Worm (Caenorhabditis elegans) whole organism, young adult: Measurements from ENCODE around the gene K01A6.5.

Experiments used
- B0336.3 ChIP-seq: fragments of 200-800 bp; sonication (Bioruptor generic); IDR thresholded peaks from 2 replicates; pipeline ENCODE4 v1.3.6; 2022; ENCODE audit warnings: missing genetic modification characterization, missing compliant biosample characterization
- C17E4.6 ChIP-seq: fragments of 200-800 bp; sonication (Bioruptor generic); IDR thresholded peaks from 2 replicates; pipeline ENCODE4 v1.3.6; 2022; ENCODE audit warnings: missing genetic modification reagents, missing genetic modification characterization, missing compliant biosample characterization
- D2030.7 ChIP-seq: fragments of 200-800 bp; sonication (Bioruptor generic); IDR thresholded peaks from 2 replicates; pipeline ENCODE4 v1.3.6; 2022; ENCODE audit warnings: missing genetic modification reagents, missing genetic modification characterization, missing compliant biosample characterization
- F22D6.2 ChIP-seq: sonication (generic microtip); optimal IDR thresholded peaks from 2 replicates; lab custom pipeline; 2016; ENCODE audit warnings: mild to moderate bottlenecking, missing genetic modification characterization, missing compliant biosample characterization
- F33H1.4 ChIP-seq: fragments of 200-800 bp; sonication (Bioruptor generic); IDR thresholded peaks from 2 replicates; pipeline ENCODE4 v1.3.6; 2022; ENCODE audit warnings: missing genetic modification reagents, missing genetic modification characterization, missing compliant biosample characterization
- F37B4.10 ChIP-seq: fragments of 200-800 bp; sonication (Bioruptor generic); IDR thresholded peaks from 2 replicates; pipeline ENCODE4 v1.3.6; 2022; ENCODE audit warnings: missing genetic modification characterization, missing compliant biosample characterization
- F52B5.7 ChIP-seq: sonication (generic microtip); optimal IDR thresholded peaks from 2 replicates; lab custom pipeline; 2016; ENCODE audit warnings: mild to moderate bottlenecking, missing genetic modification characterization, missing compliant biosample characterization
- F55B11.4 ChIP-seq: sonication (generic microtip); optimal IDR thresholded peaks from 2 replicates; lab custom pipeline; 2016; ENCODE audit warnings: missing compliant biosample characterization, missing genetic modification characterization, borderline replicate concordance; ENCODE audit not compliant: insufficient read depth
- K11D2.4 ChIP-seq: fragments of 200-800 bp; sonication (Bioruptor generic); IDR thresholded peaks from 2 replicates; pipeline ENCODE4 v1.3.6; 2022; ENCODE audit warnings: missing genetic modification reagents, missing genetic modification characterization, missing compliant biosample characterization
- K12H6.12 ChIP-seq: fragments of 200-800 bp; sonication (Bioruptor generic); optimal IDR thresholded peaks from 2 replicates; lab custom pipeline; 2018; ENCODE audit warnings: mild to moderate bottlenecking, missing genetic modification characterization, missing compliant biosample characterization
- Y53G8AR.9 ChIP-seq: fragments of 200-800 bp; sonication (Bioruptor generic); conservative IDR thresholded peaks from 2 replicates; pipeline ENCODE4 v1.3.6; 2022; ENCODE audit warnings: missing genetic modification reagents, missing genetic modification characterization, missing compliant biosample characterization
- Y79H2A.3 ChIP-seq: fragments of 200-800 bp; sonication (Bioruptor generic); conservative IDR thresholded peaks from 2 replicates; pipeline ENCODE4 v1.3.6; 2022; ENCODE audit warnings: missing genetic modification reagents, missing genetic modification characterization, missing compliant biosample characterization
- aptf-2 ChIP-seq: fragments of 200-800 bp; sonication (Bioruptor generic); conservative IDR thresholded peaks from 2 replicates; pipeline ENCODE4 v1.3.6; 2022; ENCODE audit warnings: missing genetic modification reagents, missing genetic modification characterization, missing compliant biosample characterization
- bed-1 ChIP-seq: fragments of 200-800 bp; sonication (Bioruptor generic); IDR thresholded peaks from 2 replicates; pipeline ENCODE4 v1.3.6; 2022; ENCODE audit warnings: missing genetic modification reagents, missing genetic modification characterization, missing compliant biosample characterization
- cebp-1 ChIP-seq, 2 experiments: fragments of 200-800 bp in 1 of 2; sonication (Bioruptor generic) in 1 of 2; sonication (generic microtip) in 1 of 2; IDR thresholded peaks in 1 of 2; optimal IDR thresholded peaks in 1 of 2; 2 replicates each; pipeline versions ENCODE4 v1.3.6 to Lab custom; 2017 to 2022; ENCODE audit warnings: missing compliant biosample characterization in 2 of 2, missing genetic modification characterization in 2 of 2, mild to moderate bottlenecking in 1 of 2, missing genetic modification reagents in 1 of 2, moderate library complexity in 1 of 2
- cebp-2 ChIP-seq: fragments of 200-800 bp; sonication (Bioruptor generic); IDR thresholded peaks from 2 replicates; pipeline ENCODE4 v1.3.6; 2022; ENCODE audit warnings: missing genetic modification characterization, missing compliant biosample characterization
- ceh-27 ChIP-seq: fragments of 200-800 bp; sonication (Bioruptor generic); optimal IDR thresholded peaks from 2 replicates; lab custom pipeline; 2018; ENCODE audit warnings: mild to moderate bottlenecking, missing genetic modification characterization, moderate library complexity, missing compliant biosample characterization
- ceh-58 ChIP-seq: fragments of 200-800 bp; sonication (Bioruptor generic); IDR thresholded peaks from 2 replicates; pipeline ENCODE4 v1.3.6; 2022; ENCODE audit warnings: missing genetic modification characterization, missing compliant biosample characterization
- ceh-91 ChIP-seq: fragments of 200-800 bp; sonication (Bioruptor generic); IDR thresholded peaks from 2 replicates; pipeline ENCODE4 v1.3.6; 2022; ENCODE audit warnings: missing genetic modification reagents, missing genetic modification characterization, missing compliant biosample characterization
- dox-1 ChIP-seq: fragments of 200-800 bp; sonication (Bioruptor generic); IDR thresholded peaks from 2 replicates; pipeline ENCODE4 v1.3.6; 2022; ENCODE audit warnings: missing genetic modification reagents, missing genetic modification characterization, missing compliant biosample characterization
- efl-1 ChIP-seq: fragments of 150-350 bp; optimal IDR thresholded peaks from 2 replicates; lab custom pipeline; 2014; ENCODE audit warnings: missing biosample characterization, missing genetic modification reagents, missing genetic modification characterization
- hlh-12 ChIP-seq: sonication (generic microtip); optimal IDR thresholded peaks from 2 replicates; lab custom pipeline; 2016; ENCODE audit warnings: missing genetic modification characterization, missing compliant biosample characterization
- hlh-26 ChIP-seq: fragments of 200-800 bp; sonication (Bioruptor generic); conservative IDR thresholded peaks from 2 replicates; pipeline ENCODE4 v1.3.6; 2022; ENCODE audit warnings: missing genetic modification reagents, missing genetic modification characterization, missing compliant biosample characterization
- hmg-1.2 ChIP-seq: fragments of 200-800 bp; sonication (Bioruptor generic); IDR thresholded peaks from 2 replicates; pipeline ENCODE4 v1.3.6; 2022; ENCODE audit warnings: missing genetic modification reagents, missing genetic modification characterization, missing compliant biosample characterization
- lin-35 ChIP-seq, 3 experiments: fragments of 150-350 bp in 2 of 3; sonication (generic microtip) in 1 of 3; optimal IDR thresholded peaks; 2 replicates each; lab custom pipeline; 2014 to 2018; ENCODE audit warnings: missing biosample characterization in 3 of 3, missing genetic modification characterization in 3 of 3, missing genetic modification reagents in 3 of 3
- lin-54 ChIP-seq: fragments of 200-800 bp; sonication (Bioruptor generic); optimal IDR thresholded peaks from 2 replicates; lab custom pipeline; 2018; ENCODE audit warnings: mild to moderate bottlenecking, missing genetic modification characterization, missing compliant biosample characterization
- madf-10 ChIP-seq: sonication (generic microtip); optimal IDR thresholded peaks from 2 replicates; lab custom pipeline; 2016; ENCODE audit warnings: mild to moderate bottlenecking, missing genetic modification characterization, missing compliant biosample characterization
- madf-3 ChIP-seq: fragments of 200-800 bp; sonication (Bioruptor generic); IDR thresholded peaks from 2 replicates; pipeline ENCODE4 v1.3.6; 2022; ENCODE audit warnings: missing genetic modification reagents, missing genetic modification characterization, missing compliant biosample characterization
- mxl-1 ChIP-seq: sonication (generic microtip); optimal IDR thresholded peaks from 2 replicates; lab custom pipeline; 2016; ENCODE audit warnings: missing genetic modification characterization, missing compliant biosample characterization
- nfya-1 ChIP-seq: sonication (generic microtip); optimal IDR thresholded peaks from 2 replicates; lab custom pipeline; 2017; ENCODE audit warnings: antibody characterized with exemption, missing compliant biosample characterization, missing genetic modification characterization, borderline replicate concordance; ENCODE audit not compliant: insufficient read depth
- nfyb-1 ChIP-seq: fragments of 200-800 bp; sonication (Bioruptor generic); IDR thresholded peaks from 2 replicates; pipeline ENCODE4 v1.3.6; 2022; ENCODE audit warnings: missing genetic modification reagents, missing genetic modification characterization, missing compliant biosample characterization
- nhr-120 ChIP-seq: fragments of 200-800 bp; sonication (Bioruptor generic); IDR thresholded peaks from 2 replicates; pipeline ENCODE4 v1.3.6; 2022; ENCODE audit warnings: missing genetic modification characterization, missing compliant biosample characterization
- nhr-27 ChIP-seq: fragments of 200-800 bp; sonication (Bioruptor generic); optimal IDR thresholded peaks from 2 replicates; lab custom pipeline; 2018; ENCODE audit warnings: mild to moderate bottlenecking, missing genetic modification characterization, moderate library complexity, missing compliant biosample characterization
- nhr-80 ChIP-seq: sonication (generic microtip); optimal IDR thresholded peaks from 2 replicates; lab custom pipeline; 2016; ENCODE audit warnings: missing genetic modification characterization, missing compliant biosample characterization
- pbrm-1 ChIP-seq: fragments of 200-800 bp; sonication (Bioruptor generic); IDR thresholded peaks from 2 replicates; pipeline ENCODE4 v1.3.6; 2022; ENCODE audit warnings: missing genetic modification reagents, missing genetic modification characterization, missing compliant biosample characterization
- pha-4 ChIP-seq: fragments of 150-350 bp; sonication (generic microtip); optimal IDR thresholded peaks from 2 replicates; lab custom pipeline; 2014; ENCODE audit warnings: missing biosample characterization, missing genetic modification reagents, missing genetic modification characterization
- snpc-4 ChIP-seq, 5 experiments: fragments of 150-350 bp in 1 of 5; sonication (generic microtip) in 4 of 5; optimal IDR thresholded peaks; 2 replicates each; lab custom pipeline; 2014 to 2018; ENCODE audit warnings: missing genetic modification characterization in 5 of 5, missing biosample characterization in 3 of 5, antibody characterized with exemption in 2 of 5, mild to moderate bottlenecking in 2 of 5, missing compliant biosample characterization in 2 of 5, missing genotype in 2 of 5, moderate library complexity in 2 of 5, missing genetic modification reagents in 1 of 5
- unc-130 ChIP-seq: sonication (generic microtip); optimal IDR thresholded peaks from 2 replicates; lab custom pipeline; 2016; ENCODE audit warnings: missing genetic modification reagents, missing genetic modification characterization, missing compliant biosample characterization
- zfh-2 ChIP-seq: fragments of 200-800 bp; sonication (Bioruptor generic); conservative IDR thresholded peaks from 2 replicates; pipeline ENCODE4 v1.3.6; 2022; ENCODE audit warnings: missing genetic modification reagents, missing genetic modification characterization, missing compliant biosample characterization
- zim-3 ChIP-seq: sonication (generic microtip); optimal IDR thresholded peaks from 2 replicates; lab custom pipeline; 2017; ENCODE audit warnings: mild to moderate bottlenecking, missing genetic modification characterization, moderate library complexity, missing compliant biosample characterization
- ztf-18 ChIP-seq: sonication (generic microtip); optimal IDR thresholded peaks from 2 replicates; lab custom pipeline; 2016; ENCODE audit warnings: missing genotype, mild to moderate bottlenecking, missing genetic modification characterization, missing compliant biosample characterization
- ztf-3 ChIP-seq: fragments of 200-800 bp; sonication (Bioruptor generic); optimal IDR thresholded peaks from 2 replicates; lab custom pipeline; 2018; ENCODE audit warnings: mild to moderate bottlenecking, missing genetic modification characterization, missing compliant biosample characterization

Gene K01A6.5

ce11 chrIV:11788383-11788963 lies 46.0 kb downstream of the K01A6.5 start:
- no peak for TF ChIP-seq nhr-27 (tag; lab: Kevin White, UChicago)
- TF ChIP-seq cebp-1 (GFP tag; IDR thresholded peaks at IDR 0.05; lab: Robert Waterston, UW) = no peak
- TF ChIP-seq cebp-1 (tag; optimal IDR thresholded peaks at IDR 0.05; lab: Kevin White, UChicago) = no peak
- no peak for TF ChIP-seq lin-54
- TF ChIP-seq mxl-1 (tag; lab: Kevin White, UChicago) = no peak
- no peak for TF ChIP-seq B0336.3 (GFP tag; lab: Robert Waterston, UW)
- TF ChIP-seq Y79H2A.3 = no peak
- no peak for TF ChIP-seq zfh-2 (GFP tag; lab: Robert Waterston, UW)
- TF ChIP-seq C17E4.6 (GFP tag; lab: Robert Waterston, UW) = no peak
- TF ChIP-seq bed-1 (GFP tag; lab: Robert Waterston, UW) = no peak
- TF ChIP-seq F22D6.2 (tag; lab: Kevin White, UChicago) = no peak
- no peak for TF ChIP-seq zim-3
- TF ChIP-seq F55B11.4 = no peak
- TF ChIP-seq hlh-26 = no peak
- TF ChIP-seq ceh-91 (GFP tag; lab: Robert Waterston, UW) = no peak
- TF ChIP-seq ceh-27 (GFP tag; lab: Kevin White, UChicago) = no peak
- no peak for TF ChIP-seq F37B4.10 (GFP tag; lab: Robert Waterston, UW)
- TF ChIP-seq hmg-1.2 (GFP tag; lab: Robert Waterston, UW) = no peak
- TF ChIP-seq, all 124 proteins: peak for 0

DNA sequence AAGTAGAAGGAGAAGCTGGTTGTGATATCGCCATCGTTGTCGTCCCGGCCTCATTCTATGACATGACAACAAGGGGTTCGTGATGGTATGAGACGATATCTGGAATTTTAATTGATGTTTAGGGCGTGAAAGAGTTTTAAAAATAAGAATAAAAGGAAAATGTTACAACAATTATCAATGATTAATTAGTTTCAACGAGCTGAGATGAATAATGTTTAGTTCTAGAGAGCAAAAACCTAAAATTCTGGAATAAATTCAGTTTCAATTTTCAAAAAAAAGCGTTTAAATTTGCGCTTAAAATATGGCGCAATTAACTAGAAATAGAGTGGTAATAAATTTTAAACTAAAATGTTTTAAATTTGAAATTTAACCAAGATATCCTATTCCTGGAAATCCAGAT lies 50.0 kb downstream of the K01A6.5 start, which contains the start of gene H01G02.3:
Gene H01G02.3, minus strand, starts transcription at position 101 of the 400 bp plus-strand sequence.
- no peak for TF ChIP-seq Y53G8AR.9 (GFP tag; lab: Robert Waterston, UW)
- TF ChIP-seq efl-1 (GFP tag; lab: Kevin White, UChicago) = no peak
- no peak for TF ChIP-seq pha-4
- TF ChIP-seq hlh-12 (tag; lab: Kevin White, UChicago) = no peak
- TF ChIP-seq unc-130 (GFP tag; lab: Kevin White, UChicago) = no peak
- no peak for TF ChIP-seq nfyb-1
- TF ChIP-seq cebp-2 (GFP tag; lab: Robert Waterston, UW) = no peak
- no peak for TF ChIP-seq ztf-3 (GFP tag; lab: Kevin White, UChicago)
- no peak for TF ChIP-seq pbrm-1 (GFP tag; lab: Robert Waterston, UW)
- TF ChIP-seq snpc-4 (GFP tag; optimal IDR thresholded peaks at IDR 0.05; lab: Kevin White, UChicago) = no peak
- TF ChIP-seq snpc-4 (tag; optimal IDR thresholded peaks at IDR 0.05; lab: Kevin White, UChicago) = no peak
- no peak for TF ChIP-seq aptf-2
- TF ChIP-seq F33H1.4 (GFP tag; lab: Robert Waterston, UW) = no peak
- no peak for TF ChIP-seq K11D2.4 (GFP tag; lab: Robert Waterston, UW)
- no peak for TF ChIP-seq ztf-18 (tag; lab: Kevin White, UChicago)
- no peak for TF ChIP-seq nhr-120 (GFP tag; lab: Robert Waterston, UW)
- no peak for TF ChIP-seq ceh-58 (GFP tag; lab: Robert Waterston, UW)
- no peak for TF ChIP-seq F52B5.7 (tag; lab: Kevin White, UChicago)
- no peak for TF ChIP-seq D2030.7 (GFP tag; lab: Robert Waterston, UW)
- TF ChIP-seq nfya-1 = no peak

- TF ChIP-seq ceh-27 (GFP tag; lab: Kevin White, UChicago) (no peak), madf-10 (tag; lab: Kevin White, UChicago) (no peak), lin-35 (GFP tag; optimal IDR thresholded peaks at IDR 0.05; lab: Kevin White, UChicago) (no peak), ceh-58 (GFP tag; lab: Robert Waterston, UW) (no peak), K12H6.12 (tag; lab: Kevin White, UChicago) (peak; percentile 27), nhr-80 (no peak), madf-3 (GFP tag; lab: Robert Waterston, UW) (no peak), dox-1 (no peak)
Observed at ce11 chrIV:11793170-11793569, 50.7 kb downstream of the K01A6.5 start.
